Fruit fly (Drosophila melanogaster): ENCODE measurements around the gene CG34299.

The CG34299 gene

DNA sequence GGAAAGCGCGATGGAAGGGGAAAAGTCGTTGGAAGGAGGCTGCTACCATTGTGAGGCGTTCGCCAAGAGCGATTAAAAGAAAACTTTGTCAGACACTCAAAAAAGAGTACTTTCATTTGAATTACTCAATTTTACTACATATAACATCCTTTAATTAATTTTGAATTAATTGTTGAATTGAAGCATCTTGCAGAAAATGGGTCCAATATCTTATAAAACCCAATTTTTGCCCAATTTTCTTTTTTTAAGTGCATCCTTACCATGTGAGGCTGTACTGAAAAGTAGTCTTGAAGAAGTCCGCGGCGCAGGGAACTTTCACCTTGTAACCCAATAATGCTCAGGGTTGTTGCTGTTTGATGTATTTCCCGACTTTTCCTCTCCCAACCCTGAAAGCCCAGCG lies 14.1 kb upstream of the CG34299 start (continued):
- no peak for TF ChIP-seq Dek (tag; optimal IDR thresholded peaks at IDR 0.05)
- TF ChIP-seq Gsc (GFP tag; IDR thresholded peaks at IDR 0.05) = no peak
- TF ChIP-seq Mad (GFP tag; optimal IDR thresholded peaks at IDR 0.05) = no peak
- TF ChIP-seq CG10979 (tag; optimal IDR thresholded peaks at IDR 0.05) = peak; percentile 54
- peak; percentile 50 for TF ChIP-seq Blimp-1 (GFP tag; optimal IDR thresholded peaks at IDR 0.05)
- peak; percentile 42 for TF ChIP-seq CG14441 (GFP tag; IDR thresholded peaks at IDR 0.05)
- no peak for TF ChIP-seq sim (GFP tag; IDR thresholded peaks at IDR 0.05)
- no peak for TF ChIP-seq pfk (GFP tag; optimal IDR thresholded peaks at IDR 0.05)
- TF ChIP-seq unc-4 (GFP tag; IDR thresholded peaks at IDR 0.05; ENCODE audit: partially characterized antibody) = no peak
- TF ChIP-seq amos (GFP tag; IDR thresholded peaks at IDR 0.05; ENCODE audit: partially characterized antibody) = no peak
- no peak for TF ChIP-seq toy (GFP tag; IDR thresholded peaks at IDR 0.05)
- TF ChIP-seq CG4707 (GFP tag; optimal IDR thresholded peaks at IDR 0.05) = no peak
- no peak for TF ChIP-seq lola (GFP tag; optimal IDR thresholded peaks at IDR 0.05)
- no peak for TF ChIP-seq Lhr (GFP tag; optimal IDR thresholded peaks at IDR 0.05)
- no peak for TF ChIP-seq btn (GFP tag; optimal IDR thresholded peaks at IDR 0.05)
- TF ChIP-seq Sry-δ (GFP tag; optimal IDR thresholded peaks at IDR 0.05) = no peak
- no peak for TF ChIP-seq crol (GFP tag; IDR thresholded peaks at IDR 0.05)
- TF ChIP-seq caup (GFP tag; optimal IDR thresholded peaks at IDR 0.05; ENCODE audit: severe bottlenecking) = peak; percentile 16
- TF ChIP-seq zen2 (GFP tag; IDR thresholded peaks at IDR 0.05; ENCODE audit: partially characterized antibody) = no peak
- TF ChIP-seq Ptx1 (GFP tag; IDR thresholded peaks at IDR 0.05) = no peak
- TF ChIP-seq Stat92E (GFP tag; optimal IDR thresholded peaks at IDR 0.05) = no peak
- TF ChIP-seq Lim3 (GFP tag; IDR thresholded peaks at IDR 0.05) = 0 out of 2 replicates have a peak, but pooled peaks have one; percentile 16
- no peak for TF ChIP-seq nerfin-1 (tag; optimal IDR thresholded peaks at IDR 0.05)
- TF ChIP-seq CG11398 (GFP tag; optimal IDR thresholded peaks at IDR 0.05) = no peak
- TF ChIP-seq Kr (GFP tag; optimal IDR thresholded peaks at IDR 0.05) = no peak
- no peak for TF ChIP-seq luna (GFP tag; optimal IDR thresholded peaks at IDR 0.05)
- TF ChIP-seq CG14014 (GFP tag; IDR thresholded peaks at IDR 0.05) = peak; percentile 23; the same call in 1 of the 2 replicates
- no peak for TF ChIP-seq danr (GFP tag; IDR thresholded peaks at IDR 0.05)
- TF ChIP-seq CG32532 (GFP tag; IDR thresholded peaks at IDR 0.05) = no peak
- no peak for TF ChIP-seq CG9609 (GFP tag; optimal IDR thresholded peaks at IDR 0.05)
- TF ChIP-seq sc (optimal IDR thresholded peaks at IDR 0.05) = no peak
- TF ChIP-seq sc (GFP tag; optimal IDR thresholded peaks at IDR 0.05) = no peak
- TF ChIP-seq lilli (GFP tag; optimal IDR thresholded peaks at IDR 0.05) = no peak
- 0 out of 2 replicates have a peak, but pooled peaks have one; percentile 17 for TF ChIP-seq H2.0 (GFP tag; IDR thresholded peaks at IDR 0.05)
- no peak for TF ChIP-seq ap (GFP tag; IDR thresholded peaks at IDR 0.05)
- no peak for TF ChIP-seq CG4404 (GFP tag; IDR thresholded peaks at IDR 0.05)
- TF ChIP-seq usp (GFP tag; optimal IDR thresholded peaks at IDR 0.05) = no peak
- TF ChIP-seq salm (tag; optimal IDR thresholded peaks at IDR 0.05) = no peak
- TF ChIP-seq CG18599 (GFP tag; optimal IDR thresholded peaks at IDR 0.05) = peak; percentile 60
- no peak for TF ChIP-seq gt (GFP tag; IDR thresholded peaks at IDR 0.05)
- no peak for TF ChIP-seq nerfin-2 (GFP tag; IDR thresholded peaks at IDR 0.05; ENCODE audit: partially characterized antibody)
- TF ChIP-seq CG6689 (GFP tag; IDR thresholded peaks at IDR 0.05) = peak; percentile 57
- TF ChIP-seq Myb (GFP tag; optimal IDR thresholded peaks at IDR 0.05) = no peak
- no peak for TF ChIP-seq run (tag; optimal IDR thresholded peaks at IDR 0.05)
- no peak for TF ChIP-seq insv (GFP tag; optimal IDR thresholded peaks at IDR 0.05)
- TF ChIP-seq PHDP (tag; optimal IDR thresholded peaks at IDR 0.05) = peak; percentile 10
- TF ChIP-seq Deaf1 (tag; optimal IDR thresholded peaks at IDR 0.05) = no peak
- no peak for TF ChIP-seq CG2116 (GFP tag; optimal IDR thresholded peaks at IDR 0.05)
- no peak for TF ChIP-seq CG4820 (GFP tag; optimal IDR thresholded peaks at IDR 0.05)
- TF ChIP-seq CG7963 (GFP tag; IDR thresholded peaks at IDR 0.05; ENCODE audit: partially characterized antibody) = no peak
- no peak for TF ChIP-seq Awh (GFP tag; IDR thresholded peaks at IDR 0.05)

All from whole organism, embryonic.